Worm (Caenorhabditis elegans): ENCODE measurements around the gene H40L08.1.

Gene H40L08.1

ce11 chrX:15126736-15127135 is 42.9 kb upstream of the H40L08.1 start:
- no peak for TF ChIP-seq gei-8 (GFP tag; optimal IDR thresholded peaks at IDR 0.05)
- no peak for TF ChIP-seq nhr-48 (tag; optimal IDR thresholded peaks at IDR 0.05)
- TF ChIP-seq nhr-102 (tag; optimal IDR thresholded peaks at IDR 0.05) = no peak
- TF ChIP-seq ceh-20 (GFP tag; IDR thresholded peaks at IDR 0.05) = no peak
- no peak for TF ChIP-seq set-16 (GFP tag; IDR thresholded peaks at IDR 0.05)
- TF ChIP-seq F26F4.8 (GFP tag; conservative IDR thresholded peaks at IDR 0.05) = no peak
- no peak for TF ChIP-seq Y75B8A.6 (GFP tag; IDR thresholded peaks at IDR 0.05)

- TF ChIP-seq ces-1 (GFP tag; optimal IDR thresholded peaks at IDR 0.05) (peak; percentile 30), mes-2 (tag; optimal IDR thresholded peaks at IDR 0.05; ENCODE audit: poor library complexity, severe bottlenecking) (no peak), mep-1 (tag; optimal IDR thresholded peaks at IDR 0.05) (no peak), daf-16 (GFP tag; optimal IDR thresholded peaks at IDR 0.05) (no peak), daf-16 (tag; optimal IDR thresholded peaks at IDR 0.05) (no peak), daf-8 (GFP tag; IDR thresholded peaks at IDR 0.05) (no peak), rbr-2 (tag; optimal IDR thresholded peaks at IDR 0.05) (no peak), F49E8.2 (tag; optimal IDR thresholded peaks at IDR 0.05; ENCODE audit: borderline replicate concordance) (no peak), dpl-1 (GFP tag; optimal IDR thresholded peaks at IDR 0.05) (no peak)
Measured at ce11 chrX:15125138-15125537, 41.3 kb upstream of the H40L08.1 start.

- TF ChIP-seq aha-1 (tag) (peak; percentile 91), vab-7 (GFP tag; IDR thresholded peaks at IDR 0.05) (no peak), ceh-82 (tag; optimal IDR thresholded peaks at IDR 0.05) (no peak), zfp-3 (GFP tag; conservative IDR thresholded peaks at IDR 0.05) (no peak)
Measured at ce11 chrX:15120545-15120944, 36.7 kb upstream of the H40L08.1 start.

ce11 chrX:15116514-15116913 is 32.6 kb upstream of the H40L08.1 start, which contains the start of gene R07D5.2:
TSS of gene R07D5.2 (minus strand) at chrX:15116614.
- TF ChIP-seq Y105C5A.15 (GFP tag; IDR thresholded peaks at IDR 0.05) (no peak), F10B5.3 (tag; optimal IDR thresholded peaks at IDR 0.05) (no peak), daf-8 (GFP tag; IDR thresholded peaks at IDR 0.05) (no peak), snpc-1.2 (GFP tag; IDR thresholded peaks at IDR 0.05) (no peak), Y75B8A.6 (GFP tag; IDR thresholded peaks at IDR 0.05) (no peak), nhr-102 (tag; optimal IDR thresholded peaks at IDR 0.05) (no peak), R02D3.7 (tag; optimal IDR thresholded peaks at IDR 0.05) (no peak), D1046.2 (GFP tag; IDR thresholded peaks at IDR 0.05) (no peak), nhr-48 (tag; optimal IDR thresholded peaks at IDR 0.05) (no peak), zag-1 (tag; optimal IDR thresholded peaks at IDR 0.05) (no peak), nhr-6 (tag; optimal IDR thresholded peaks at IDR 0.05) (no peak), jun-1 (tag; optimal IDR thresholded peaks at IDR 0.05) (no peak)

ce11 chrX:15115748-15116147 is 31.9 kb upstream of the H40L08.1 start:
- TF ChIP-seq unc-62 (GFP tag; optimal IDR thresholded peaks at IDR 0.05 in 1 of 2) (peak in 1 of 2 experiments; percentile 1), unc-62 (tag; optimal IDR thresholded peaks at IDR 0.05) (no peak), dmd-6 (GFP tag; IDR thresholded peaks at IDR 0.05) (no peak)

ce11 chrX:15112172-15112571 is 28.3 kb upstream of the H40L08.1 start:
- no peak for TF ChIP-seq nhr-25 (tag; optimal IDR thresholded peaks at IDR 0.05; ENCODE audit: borderline replicate concordance, insufficient read depth)
- peak in 1 of 2 experiments; percentile 88 for TF ChIP-seq unc-62 (GFP tag; optimal IDR thresholded peaks at IDR 0.05 in 1 of 2)
- no peak for TF ChIP-seq unc-62 (tag; optimal IDR thresholded peaks at IDR 0.05)
- no peak for TF ChIP-seq ZK337.2 (GFP tag; IDR thresholded peaks at IDR 0.05)
- no peak for TF ChIP-seq nhr-77 (tag; optimal IDR thresholded peaks at IDR 0.05)

Data from whole organism, L4 larva.